Worm (Caenorhabditis elegans): Measurements from ENCODE around the gene F36H9.5.

The F36H9.5 gene

DNA sequence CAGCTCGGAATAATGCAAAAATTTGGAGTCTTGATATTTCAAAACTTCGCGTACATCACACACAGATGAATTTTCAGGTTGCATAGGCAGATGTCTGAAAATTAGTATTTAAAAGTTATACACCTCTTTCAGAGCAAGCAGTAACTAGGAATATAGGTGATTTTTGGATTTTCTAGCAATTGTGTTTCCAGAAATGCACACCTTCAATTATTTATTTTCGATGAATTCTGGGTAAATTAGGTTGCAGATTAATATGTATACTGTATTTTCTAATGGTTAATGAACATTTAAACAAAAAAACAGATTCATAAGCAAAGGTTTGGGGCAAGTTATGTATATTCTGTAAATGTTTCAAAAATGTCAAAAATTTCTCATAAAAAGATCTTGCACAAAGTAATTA is 40.7 kb downstream of the F36H9.5 start, which contains the start of gene srab-25:
Gene srab-25, minus strand, starts transcription at position 101 of the 400 bp plus-strand sequence.
- TF ChIP-seq nhr-2 (tag; optimal IDR thresholded peaks at IDR 0.05) (no peak), flh-1 (GFP tag; optimal IDR thresholded peaks at IDR 0.05) (no peak), ham-2 (GFP tag; optimal IDR thresholded peaks at IDR 0.05) (no peak), pha-4 (tag; optimal IDR thresholded peaks at IDR 0.05) (no peak), mls-2 (tag; optimal IDR thresholded peaks at IDR 0.05) (no peak), lin-13 (tag; optimal IDR thresholded peaks at IDR 0.05) (no peak), nhr-28 (tag; optimal IDR thresholded peaks at IDR 0.05) (no peak), blmp-1 (tag; optimal IDR thresholded peaks at IDR 0.05) (no peak), sem-2 (GFP tag; optimal IDR thresholded peaks at IDR 0.05) (no peak), nhr-12 (tag; optimal IDR thresholded peaks at IDR 0.05) (no peak), elt-3 (tag; optimal IDR thresholded peaks at IDR 0.05) (no peak), drap-1 (GFP tag; optimal IDR thresholded peaks at IDR 0.05) (no peak), nhr-76 (tag; optimal IDR thresholded peaks at IDR 0.05) (no peak), M03D4.4 (tag; optimal IDR thresholded peaks at IDR 0.05) (no peak), unc-39 (tag; optimal IDR thresholded peaks at IDR 0.05) (no peak), ceh-43 (GFP tag; optimal IDR thresholded peaks at IDR 0.05) (no peak), sptf-1 (tag; optimal IDR thresholded peaks at IDR 0.05) (no peak), bed-3 (GFP tag; optimal IDR thresholded peaks at IDR 0.05) (no peak)

DNA sequence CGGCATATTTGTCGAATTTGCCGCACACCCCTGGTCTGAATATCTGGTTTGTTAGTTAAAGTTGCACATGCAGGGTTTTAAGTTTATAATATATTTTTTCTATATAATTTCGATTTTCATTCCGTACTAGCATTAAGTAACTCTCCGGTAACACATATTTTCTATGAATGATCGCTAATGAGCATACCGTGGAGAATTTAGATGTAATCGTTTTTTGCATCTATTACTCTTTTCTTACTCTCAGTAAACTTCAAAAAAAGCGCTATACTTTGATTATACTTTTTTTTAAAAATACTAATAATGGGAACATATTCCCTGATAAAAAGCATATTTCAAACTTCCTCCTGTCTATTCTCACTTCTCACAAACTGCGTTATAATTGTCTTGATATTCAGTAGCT is 47.3 kb downstream of the F36H9.5 start, which contains the start of gene str-160:
Gene str-160, plus strand, starts transcription at position 301 of the 400 bp plus-strand sequence.
- TF ChIP-seq nhr-28 (tag; optimal IDR thresholded peaks at IDR 0.05) (no peak), ceh-43 (GFP tag; optimal IDR thresholded peaks at IDR 0.05) (no peak), M03D4.4 (tag; optimal IDR thresholded peaks at IDR 0.05) (no peak), ztf-11 (tag; optimal IDR thresholded peaks at IDR 0.05) (no peak), ceh-39 (tag; optimal IDR thresholded peaks at IDR 0.05) (no peak), sem-2 (GFP tag; optimal IDR thresholded peaks at IDR 0.05) (no peak)

DNA sequence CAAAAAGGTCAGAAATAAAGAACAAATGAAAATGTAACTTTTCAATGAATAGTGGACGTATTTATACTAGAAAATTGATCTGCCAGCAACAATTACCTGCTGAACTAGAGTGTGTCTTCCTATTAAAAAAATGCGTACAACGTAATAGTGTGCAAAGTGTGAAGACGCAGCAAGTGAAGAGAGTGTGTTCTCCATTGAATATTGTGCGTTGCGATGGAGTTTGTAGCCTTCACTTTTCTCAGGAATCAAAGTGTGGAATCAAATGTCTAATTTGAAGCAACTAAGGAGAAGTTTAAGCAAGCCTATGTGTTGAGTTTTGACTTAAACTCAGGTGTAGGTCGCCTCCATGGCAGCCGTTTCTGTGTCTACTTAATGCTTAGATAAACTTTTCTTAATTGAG is 49.9 kb downstream of the F36H9.5 start, which contains the start of gene gst-21:
Gene gst-21, minus strand, starts transcription at position 101 of the 400 bp plus-strand sequence.
- TF ChIP-seq unc-39 (tag; optimal IDR thresholded peaks at IDR 0.05) (no peak), sptf-1 (tag; optimal IDR thresholded peaks at IDR 0.05) (no peak), cnd-1 (tag; optimal IDR thresholded peaks at IDR 0.05) (no peak), ztf-11 (tag; optimal IDR thresholded peaks at IDR 0.05) (no peak), M03D4.4 (tag; optimal IDR thresholded peaks at IDR 0.05) (no peak), mls-2 (tag; optimal IDR thresholded peaks at IDR 0.05) (no peak), hlh-1 (tag; optimal IDR thresholded peaks at IDR 0.05) (no peak), flh-1 (GFP tag; optimal IDR thresholded peaks at IDR 0.05) (no peak), tbx-8 (GFP tag; optimal IDR thresholded peaks at IDR 0.05) (no peak), ces-1 (GFP tag; optimal IDR thresholded peaks at IDR 0.05) (no peak), nhr-237 (tag; optimal IDR thresholded peaks at IDR 0.05) (no peak), nhr-76 (tag; optimal IDR thresholded peaks at IDR 0.05) (no peak), lin-32 (GFP tag; optimal IDR thresholded peaks at IDR 0.05) (no peak), lin-13 (tag; optimal IDR thresholded peaks at IDR 0.05) (no peak), blmp-1 (tag; optimal IDR thresholded peaks at IDR 0.05) (no peak), nhr-2 (tag; optimal IDR thresholded peaks at IDR 0.05) (no peak), mab-5 (tag; optimal IDR thresholded peaks at IDR 0.05) (no peak), ceh-83 (GFP tag; optimal IDR thresholded peaks at IDR 0.05) (no peak), sem-2 (GFP tag; optimal IDR thresholded peaks at IDR 0.05) (no peak)

Measured in whole organism, mixed stage, embryonic.